Fruit fly (Drosophila melanogaster) whole organism, larva: Measurements from ENCODE around the gene Sdic1.
"Not testable (repeated sequence)": the region's sequence is repeated elsewhere in the genome, so short reads cannot be mapped to it uniquely, and the experiment has no call there.

ENCODE experiments used
- noc ChIP-seq: fragments of 200-800 bp; sonication (Bioruptor generic); optimal IDR thresholded peaks from 3 replicates; lab custom pipeline; 2019; ENCODE audit warnings: missing biosample characterization, mild to moderate bottlenecking, missing genetic modification characterization, moderate library complexity

Sdic1 gene

dm6 chrX:20178538-20178937 lies at the start of gene Sdic1:
TSS of gene Sdic1 (minus strand) at chrX:20178638.
- TF ChIP-seq noc (tag; lab: Kevin White, UChicago) = not testable (repeated sequence)

dm6 chrX:20224920-20225319 lies 46.5 kb upstream of the Sdic1 start, which contains the start of gene Sdic4:
TSS of gene Sdic4 (minus strand) at chrX:20225020.
- TF ChIP-seq noc (tag; lab: Kevin White, UChicago) = not testable (repeated sequence)

- TF ChIP-seq noc (tag; lab: Kevin White, UChicago) = not testable (repeated sequence)
Observed at dm6 chrX:20217159-20217558, 38.7 kb upstream of the Sdic1 start, which contains the start of gene SdicC. TSS of gene SdicC (minus strand) at chrX:20217259.

- not testable (repeated sequence) for TF ChIP-seq noc (tag; lab: Kevin White, UChicago)
Observed at dm6 chrX:20209503-20209902, 31.1 kb upstream of the Sdic1 start, which contains the start of gene SdicB. TSS of gene SdicB (minus strand) at chrX:20209603.

- TF ChIP-seq noc (tag; lab: Kevin White, UChicago) = not testable (repeated sequence)
Observed at dm6 chrX:20201833-20202232, 23.4 kb upstream of the Sdic1 start, which contains the start of gene SdicA. TSS of gene SdicA (minus strand) at chrX:20201933.

- TF ChIP-seq noc (tag; lab: Kevin White, UChicago) = not testable (repeated sequence)
Observed at dm6 chrX:20194127-20194526, 15.7 kb upstream of the Sdic1 start, which contains the start of gene Sdic3. TSS of gene Sdic3 (minus strand) at chrX:20194227.

dm6 chrX:20186387-20186786 lies 7.9 kb upstream of the Sdic1 start, which contains the start of gene Sdic2:
TSS of gene Sdic2 (minus strand) at chrX:20186487.
- TF ChIP-seq noc (tag; lab: Kevin White, UChicago) = not testable (repeated sequence)

- peak; percentile 38 for TF ChIP-seq noc (tag; lab: Kevin White, UChicago)
Observed at dm6 chrX:20173464-20173995, 4.9 kb downstream of the Sdic1 start, which contains the start of gene AnxB10. TSS of gene AnxB10 (minus strand) at chrX:20173514.

- TF ChIP-seq noc (tag; lab: Kevin White, UChicago) = no peak
Observed at dm6 chrX:20169898-20170297, 8.5 kb downstream of the Sdic1 start, which contains the start of the genes CG9581 and CG9578. TSS of gene CG9581 (minus strand) at chrX:20169981. TSS of gene CG9578 (plus strand) at chrX:20170222.

dm6 chrX:20166484-20167038 lies 11.9 kb downstream of the Sdic1 start, which contains the start of gene CG9577:
TSS of gene CG9577 (plus strand) at chrX:20166673.
- no peak for TF ChIP-seq noc (tag; lab: Kevin White, UChicago)

- TF ChIP-seq noc (tag; lab: Kevin White, UChicago) = no peak
Observed at dm6 chrX:20165773-20166412, 12.5 kb downstream of the Sdic1 start, which contains the start of gene Phf7. TSS of gene Phf7 (minus strand) at chrX:20165830.

- TF ChIP-seq noc (tag; lab: Kevin White, UChicago) = no peak
Observed at dm6 chrX:20162586-20162985, 15.9 kb downstream of the Sdic1 start.

- no peak for TF ChIP-seq noc (tag; lab: Kevin White, UChicago)
Observed at dm6 chrX:20159679-20160140, 18.7 kb downstream of the Sdic1 start, which contains the start of gene Rab35. TSS of gene Rab35 (minus strand) at chrX:20159872.

- peak; percentile 24 for TF ChIP-seq noc (tag; lab: Kevin White, UChicago)
Observed at dm6 chrX:20158943-20159385, 19.5 kb downstream of the Sdic1 start.

- no peak for TF ChIP-seq noc (tag; lab: Kevin White, UChicago)
Observed at dm6 chrX:20158491-20158890, 19.9 kb downstream of the Sdic1 start.

- no peak for TF ChIP-seq noc (tag; lab: Kevin White, UChicago)
Observed at dm6 chrX:20155947-20156346, 22.5 kb downstream of the Sdic1 start.
